Worm (Caenorhabditis elegans) whole organism, young adult: ENCODE results near the gene srw-115.

Experiments
- lin-26 ChIP-seq: fragments of 200-800 bp; sonication (Bioruptor generic); IDR thresholded peaks from 2 replicates; pipeline ENCODE4 v1.3.6; 2022; ENCODE audit warnings: missing genetic modification reagents, missing genetic modification characterization, missing compliant biosample characterization
- zim-3 ChIP-seq: sonication (generic microtip); optimal IDR thresholded peaks from 2 replicates; lab custom pipeline; 2017; ENCODE audit warnings: mild to moderate bottlenecking, missing genetic modification characterization, moderate library complexity, missing compliant biosample characterization

DNA sequence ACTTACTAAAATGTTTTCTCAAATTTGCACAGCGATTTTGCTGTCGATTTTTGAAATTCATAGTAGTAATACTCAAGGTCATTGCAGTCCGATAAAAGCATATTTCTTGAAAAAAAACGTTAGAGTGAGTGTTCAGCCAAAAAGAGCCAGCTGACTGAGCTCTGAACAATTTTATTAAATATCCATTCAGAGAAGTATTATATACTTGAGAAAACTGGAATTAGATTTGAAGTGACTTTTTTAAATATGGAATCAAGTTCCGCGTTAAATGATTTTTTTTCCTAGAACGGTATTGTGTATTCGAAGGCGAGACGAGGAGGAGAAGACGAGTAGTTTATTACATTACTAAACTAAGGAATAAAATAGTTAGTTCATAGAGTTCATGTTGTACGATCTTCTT lies 2.2 kb downstream of the srw-115 start, which contains the start of gene srw-121:
- TF ChIP-seq lin-26 (GFP tag; lab: Robert Waterston, UW): no peak
- no peak for TF ChIP-seq zim-3
